Worm (Caenorhabditis elegans) whole organism, L1 larva: ENCODE measurements around the gene adm-4.

ENCODE experiments used
- aha-1 ChIP-seq: fragments of 150-350 bp; optimal IDR thresholded peaks from 2 replicates; lab custom pipeline; 2014; ENCODE audit warnings: missing biosample characterization, missing genetic modification characterization
- blmp-1 ChIP-seq: fragments of 150-350 bp; optimal IDR thresholded peaks from 2 replicates; lab custom pipeline; 2014; ENCODE audit warnings: missing biosample characterization, missing genetic modification characterization
- dpl-1 ChIP-seq, 3 experiments: fragments of 150-350 bp in 2 of 3; sonication (generic microtip) in 1 of 3; optimal IDR thresholded peaks; 2 replicates each; lab custom pipeline; 2014 to 2017; ENCODE audit warnings: missing biosample characterization in 3 of 3, missing genetic modification characterization in 3 of 3, missing genetic modification reagents in 3 of 3
- elt-2 ChIP-seq: sonication (generic microtip); optimal IDR thresholded peaks from 2 replicates; lab custom pipeline; 2016; ENCODE audit warnings: missing genetic modification characterization, mild to moderate bottlenecking, inconsistent platforms, missing compliant biosample characterization, missing genetic modification reagents
- mdl-1 ChIP-seq, 2 experiments: fragments of 150-350 bp; optimal IDR thresholded peaks; 2 replicates each; lab custom pipeline; 2014 to 2017; ENCODE audit warnings: missing biosample characterization in 2 of 2, missing genetic modification characterization in 2 of 2, inconsistent platforms in 1 of 2
- nhr-19 ChIP-seq: fragments of 200-800 bp; sonication (Bioruptor generic); conservative IDR thresholded peaks from 2 replicates; pipeline ENCODE4 v1.3.6; 2022; ENCODE audit warnings: missing genetic modification characterization, missing compliant biosample characterization
- nhr-77 ChIP-seq: fragments of 150-350 bp; optimal IDR thresholded peaks from 2 replicates; lab custom pipeline; 2014; ENCODE audit warnings: missing biosample characterization, missing genetic modification characterization
- pqm-1 ChIP-seq: sonication (generic microtip); optimal IDR thresholded peaks from 3 replicates; lab custom pipeline; 2017; ENCODE audit warnings: missing biosample characterization, missing genetic modification characterization
- snpc-4 ChIP-seq: fragments of 150-350 bp; optimal IDR thresholded peaks from 2 replicates; lab custom pipeline; 2014; ENCODE audit warnings: missing biosample characterization, missing genetic modification characterization
- unc-62 ChIP-seq: fragments of 150-350 bp; optimal IDR thresholded peaks from 2 replicates; lab custom pipeline; 2014; ENCODE audit warnings: missing biosample characterization, missing genetic modification reagents, missing genetic modification characterization

ce11 chrX:7794306-7794743 lies 3.8 kb downstream of the adm-4 start:
- TF ChIP-seq mdl-1 (tag; optimal IDR thresholded peaks at IDR 0.05; lab: Kevin White, UChicago) = peak in 1 of 2 experiments; percentile 31
- TF ChIP-seq elt-2 (tag; lab: Kevin White, UChicago) = no peak
- TF ChIP-seq dpl-1 (GFP tag; optimal IDR thresholded peaks at IDR 0.05; lab: Kevin White, UChicago) = no peak
- TF ChIP-seq unc-62 (GFP tag; lab: Kevin White, UChicago) = no peak
- TF ChIP-seq pqm-1 (tag; lab: Kevin White, UChicago) = no peak
- TF ChIP-seq aha-1 (tag; lab: Kevin White, UChicago) = no peak
- peak; percentile 45 for TF ChIP-seq nhr-19
- peak; percentile 68 for TF ChIP-seq blmp-1 (tag; lab: Kevin White, UChicago)
- no peak for TF ChIP-seq nhr-77 (tag; lab: Kevin White, UChicago)
- no peak for TF ChIP-seq snpc-4 (tag; lab: Kevin White, UChicago)
